Worm (Caenorhabditis elegans): ENCODE data around the gene mdmh-35.
A peak's percentile ranks its signal among the peaks of the same experiment; 100 is the strongest.

Gene mdmh-35

DNA sequence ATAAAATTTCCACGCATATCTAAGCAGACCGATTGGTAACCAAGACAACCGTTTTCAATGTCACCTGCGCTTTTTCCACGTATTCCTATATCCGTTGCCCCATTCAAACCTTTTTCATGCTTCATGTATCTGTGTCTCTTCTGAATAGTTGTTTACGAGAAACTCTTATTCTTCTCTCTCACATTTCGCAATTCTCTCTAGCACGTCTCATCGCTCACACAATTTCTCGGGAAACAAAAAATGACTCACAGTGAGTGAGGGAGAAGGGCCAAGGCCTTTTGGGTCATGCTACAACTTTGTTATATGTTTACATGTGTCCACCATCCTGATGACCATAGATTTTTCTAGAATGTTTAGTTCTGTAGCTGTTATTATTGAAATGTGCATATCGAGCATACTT is 31.8 kb upstream of the mdmh-35 start:
- TF ChIP-seq cog-1 (tag; optimal IDR thresholded peaks at IDR 0.05): no peak
- TF ChIP-seq ztf-23 (GFP tag; IDR thresholded peaks at IDR 0.05): no peak
- no peak for TF ChIP-seq med-1 (GFP tag; optimal IDR thresholded peaks at IDR 0.05; ENCODE audit: insufficient read depth)
- TF ChIP-seq klf-2 (GFP tag; conservative IDR thresholded peaks at IDR 0.05): no peak
- no peak for TF ChIP-seq T22C8.4 (GFP tag; IDR thresholded peaks at IDR 0.05)
- no peak for TF ChIP-seq tab-1 (GFP tag; IDR thresholded peaks at IDR 0.05)
- no peak for TF ChIP-seq ref-1 (GFP tag; conservative IDR thresholded peaks at IDR 0.05)
- TF ChIP-seq flt-1 (GFP tag; IDR thresholded peaks at IDR 0.05): no peak
- no peak for TF ChIP-seq ztf-29 (GFP tag; IDR thresholded peaks at IDR 0.05)

DNA sequence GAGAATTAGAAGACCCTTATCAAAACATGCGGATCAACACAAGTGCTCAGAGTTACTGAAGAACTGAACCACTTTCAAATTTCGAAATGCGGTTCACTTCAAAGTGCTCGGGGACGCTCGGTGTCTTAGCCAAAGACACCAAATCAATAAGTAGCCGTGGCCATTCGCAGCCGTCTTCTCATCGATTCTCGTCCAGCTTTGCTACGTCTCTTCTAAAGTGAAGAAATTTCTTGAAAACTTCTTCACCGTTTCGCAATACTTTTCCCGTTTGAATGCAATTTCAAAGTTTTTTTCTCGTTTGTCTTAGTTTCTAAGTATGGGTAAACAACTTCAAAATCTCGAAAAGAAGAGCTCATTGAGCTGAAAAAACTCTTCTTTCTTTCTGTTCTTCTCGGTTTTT is 29.4 kb upstream of the mdmh-35 start:
- TF ChIP-seq klf-2 (GFP tag; conservative IDR thresholded peaks at IDR 0.05) (no peak), flt-1 (GFP tag; IDR thresholded peaks at IDR 0.05) (no peak), tab-1 (GFP tag; IDR thresholded peaks at IDR 0.05) (no peak), med-1 (GFP tag; optimal IDR thresholded peaks at IDR 0.05; ENCODE audit: insufficient read depth) (no peak), ref-1 (GFP tag; conservative IDR thresholded peaks at IDR 0.05) (no peak), ztf-29 (GFP tag; IDR thresholded peaks at IDR 0.05) (no peak), cog-1 (tag; optimal IDR thresholded peaks at IDR 0.05) (no peak), T22C8.4 (GFP tag; IDR thresholded peaks at IDR 0.05) (no peak), ztf-23 (GFP tag; IDR thresholded peaks at IDR 0.05) (no peak)

DNA sequence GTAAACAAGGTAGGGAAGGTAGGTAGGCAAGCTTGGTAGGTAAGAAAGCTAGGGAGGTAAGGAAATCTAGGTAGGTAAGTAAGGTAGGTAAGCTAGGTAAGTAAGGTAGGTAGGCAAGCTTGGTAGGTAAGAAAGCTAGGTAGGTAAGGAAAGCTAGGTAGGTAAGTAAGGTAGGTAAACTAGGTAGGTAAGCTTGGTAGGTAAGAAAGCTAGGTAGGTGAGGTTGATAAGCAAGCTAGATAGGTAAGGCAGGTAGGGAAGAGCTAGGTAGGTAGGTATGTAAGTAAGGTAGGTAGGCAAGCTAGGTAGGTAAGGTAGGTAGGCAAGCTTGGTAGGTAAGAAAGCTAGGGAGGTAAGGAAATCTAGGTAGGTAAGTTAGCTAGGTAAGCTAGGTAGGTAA is 27.6 kb upstream of the mdmh-35 start:
- TF ChIP-seq klf-2 (GFP tag; conservative IDR thresholded peaks at IDR 0.05) (peak; percentile 52; the same call in 1 of the 2 replicates), ztf-23 (GFP tag; IDR thresholded peaks at IDR 0.05) (peak; percentile 66; the same call in 1 of the 2 replicates)

DNA sequence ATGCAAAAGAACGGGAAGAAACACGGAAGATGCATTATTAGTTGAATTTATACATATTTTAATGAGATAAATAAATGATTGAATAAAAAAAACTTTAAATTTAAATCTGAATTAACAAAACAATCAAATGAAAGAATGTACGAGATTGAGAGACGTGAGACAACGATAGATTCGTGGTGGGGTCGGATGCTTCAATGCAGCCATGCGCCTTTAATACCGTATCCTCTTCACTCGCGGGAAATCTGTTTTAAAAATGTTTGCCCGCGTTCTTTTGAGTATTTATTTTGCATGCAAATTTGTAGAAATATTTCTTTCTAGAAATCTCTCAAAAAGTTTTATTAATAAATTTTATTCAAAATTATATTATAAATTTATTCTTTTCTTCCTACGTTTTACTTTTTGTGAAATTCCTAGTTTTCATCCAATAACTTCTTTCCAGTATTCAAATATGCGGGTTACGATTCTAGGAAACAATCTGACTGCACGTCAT is 24.9 kb upstream of the mdmh-35 start, which contains the start of gene perm-1:
perm-1 (plus strand) TSS at position 440 of the 490 bp plus-strand sequence.
- TF ChIP-seq cog-1 (tag; optimal IDR thresholded peaks at IDR 0.05) (no peak), tab-1 (GFP tag; IDR thresholded peaks at IDR 0.05) (no peak), flt-1 (GFP tag; IDR thresholded peaks at IDR 0.05) (no peak)

DNA sequence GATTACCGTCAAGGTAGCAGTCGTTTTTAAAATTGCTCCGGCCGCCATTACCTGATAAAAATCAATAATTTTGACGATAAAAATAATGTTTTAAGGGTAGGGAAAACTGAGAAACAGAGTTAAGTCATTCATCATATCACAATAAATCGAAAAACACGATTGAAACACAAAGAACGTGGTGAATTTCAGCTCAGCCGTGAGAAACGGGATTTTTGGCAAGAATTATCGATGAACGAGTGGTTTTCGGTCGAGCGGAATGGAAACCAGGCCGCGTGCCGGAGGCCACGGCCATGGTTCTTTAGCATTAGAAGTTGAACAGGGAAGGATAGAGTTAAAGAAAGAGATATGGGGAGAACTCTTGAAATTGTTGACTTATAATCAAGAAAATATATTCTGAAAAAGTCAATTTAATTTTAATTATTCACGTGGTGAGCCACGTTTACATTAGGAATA is 23.8 kb upstream of the mdmh-35 start, which contains the start of the genes vha-4 and T01H3.5:
vha-4 (minus strand) TSS at position 51 of the 453 bp plus-strand sequence.
T01H3.5 (plus strand) TSS at position 351 of the 453 bp plus-strand sequence.
- no peak for TF ChIP-seq klf-2 (GFP tag; conservative IDR thresholded peaks at IDR 0.05)
- no peak for TF ChIP-seq ztf-29 (GFP tag; IDR thresholded peaks at IDR 0.05)
- no peak for TF ChIP-seq tab-1 (GFP tag; IDR thresholded peaks at IDR 0.05)
- TF ChIP-seq T22C8.4 (GFP tag; IDR thresholded peaks at IDR 0.05): no peak
- TF ChIP-seq cog-1 (tag; optimal IDR thresholded peaks at IDR 0.05): no peak
- no peak for TF ChIP-seq flt-1 (GFP tag; IDR thresholded peaks at IDR 0.05)
- TF ChIP-seq med-1 (GFP tag; optimal IDR thresholded peaks at IDR 0.05; ENCODE audit: insufficient read depth): no peak
- TF ChIP-seq ztf-23 (GFP tag; IDR thresholded peaks at IDR 0.05): no peak
- no peak for TF ChIP-seq ref-1 (GFP tag; conservative IDR thresholded peaks at IDR 0.05)

DNA sequence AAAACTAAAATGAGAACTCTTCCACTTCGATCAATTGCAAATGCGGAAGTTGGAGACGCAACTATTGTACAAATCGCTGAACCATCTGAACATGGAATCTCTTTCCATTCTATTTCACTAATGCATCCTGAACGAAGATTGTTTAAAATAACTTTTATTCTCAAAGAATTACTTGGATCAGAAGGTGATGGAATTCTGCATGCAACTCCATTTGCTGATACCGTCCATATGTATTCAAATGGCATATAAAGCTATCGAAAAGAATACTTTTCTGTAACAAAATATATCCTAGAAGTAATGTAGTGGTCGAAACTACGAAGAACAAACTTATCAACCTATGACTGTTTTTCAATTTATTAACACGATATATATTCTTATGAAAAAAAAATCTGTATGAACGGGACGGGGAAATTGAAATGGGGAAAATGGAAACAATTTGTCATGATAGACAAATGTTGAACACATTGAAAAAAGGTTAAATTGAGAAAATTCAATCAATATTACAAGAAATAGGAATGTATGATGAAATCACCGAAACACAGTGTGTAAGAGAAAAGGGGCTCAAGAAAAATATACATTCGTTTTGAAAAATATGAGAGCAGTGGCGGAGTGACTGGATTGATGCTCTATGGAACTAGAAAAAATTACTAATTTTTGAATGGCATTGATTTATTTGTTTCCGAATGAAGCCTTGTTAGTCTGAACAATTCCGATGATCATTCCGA is 22.4 kb upstream of the mdmh-35 start, which contains the start of gene T01H3.2:
T01H3.2 (minus strand) TSS at position 251 of the 725 bp plus-strand sequence.
- TF ChIP-seq tab-1 (GFP tag; IDR thresholded peaks at IDR 0.05) (no peak), klf-2 (GFP tag; conservative IDR thresholded peaks at IDR 0.05) (no peak), flt-1 (GFP tag; IDR thresholded peaks at IDR 0.05) (no peak), cog-1 (tag; optimal IDR thresholded peaks at IDR 0.05) (no peak), ztf-23 (GFP tag; IDR thresholded peaks at IDR 0.05) (no peak), ztf-29 (GFP tag; IDR thresholded peaks at IDR 0.05) (no peak), T22C8.4 (GFP tag; IDR thresholded peaks at IDR 0.05) (no peak), ref-1 (GFP tag; conservative IDR thresholded peaks at IDR 0.05) (no peak), med-1 (GFP tag; optimal IDR thresholded peaks at IDR 0.05; ENCODE audit: insufficient read depth) (no peak)

DNA sequence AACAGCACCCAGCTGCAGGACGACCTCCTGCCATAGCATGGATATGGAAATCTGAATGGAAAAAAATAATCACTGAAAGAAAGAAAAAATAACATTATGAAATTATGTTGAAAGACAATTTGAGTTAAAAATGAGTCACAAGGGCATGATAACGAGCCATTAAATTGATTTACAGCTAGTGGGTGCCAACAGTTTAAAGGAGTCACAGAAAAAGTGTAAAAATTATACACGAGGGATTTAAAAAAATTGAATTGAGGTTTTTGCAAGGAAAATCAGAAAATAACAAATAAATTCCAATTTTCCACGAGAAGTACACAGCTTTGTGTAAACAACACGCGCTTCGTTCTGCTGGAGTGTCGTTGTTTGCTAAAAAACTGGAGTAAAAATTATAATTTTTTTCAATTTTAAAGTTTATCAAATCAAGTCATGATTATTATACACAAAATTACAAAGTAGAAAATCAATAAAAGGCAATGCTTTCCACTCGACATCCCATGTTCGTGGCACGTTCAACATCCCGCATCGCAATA is 18.4 kb upstream of the mdmh-35 start, which contains the start of gene T01H3.3:
T01H3.3 (minus strand) TSS at position 51 of the 530 bp plus-strand sequence.
- TF ChIP-seq flt-1 (GFP tag; IDR thresholded peaks at IDR 0.05) (no peak), ztf-23 (GFP tag; IDR thresholded peaks at IDR 0.05) (no peak), med-1 (GFP tag; optimal IDR thresholded peaks at IDR 0.05; ENCODE audit: insufficient read depth) (no peak), tab-1 (GFP tag; IDR thresholded peaks at IDR 0.05) (no peak), ref-1 (GFP tag; conservative IDR thresholded peaks at IDR 0.05) (no peak), ztf-29 (GFP tag; IDR thresholded peaks at IDR 0.05) (no peak)

DNA sequence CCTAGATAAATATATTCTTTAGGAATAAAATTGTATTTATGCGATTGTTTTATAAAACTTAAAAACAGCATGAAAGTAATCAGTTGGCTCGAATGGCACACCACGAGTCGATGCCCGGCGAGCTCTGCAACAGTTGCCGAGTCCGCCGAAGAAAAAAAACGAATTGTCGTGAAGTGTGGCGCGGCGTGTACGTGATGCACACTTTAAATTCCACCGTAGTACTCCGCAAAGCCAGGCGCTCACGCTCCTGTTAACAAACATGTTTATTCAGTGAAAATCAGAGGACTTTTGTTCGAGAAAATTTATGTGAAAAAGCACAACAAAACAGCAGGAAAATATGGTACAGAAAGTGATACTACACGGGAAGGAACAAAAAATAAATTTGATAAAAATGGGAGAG is 15.1 kb upstream of the mdmh-35 start:
- TF ChIP-seq ztf-23 (GFP tag; IDR thresholded peaks at IDR 0.05) (no peak), flt-1 (GFP tag; IDR thresholded peaks at IDR 0.05) (0 out of 2 replicates have a peak, but pooled peaks have one; percentile 20)

DNA sequence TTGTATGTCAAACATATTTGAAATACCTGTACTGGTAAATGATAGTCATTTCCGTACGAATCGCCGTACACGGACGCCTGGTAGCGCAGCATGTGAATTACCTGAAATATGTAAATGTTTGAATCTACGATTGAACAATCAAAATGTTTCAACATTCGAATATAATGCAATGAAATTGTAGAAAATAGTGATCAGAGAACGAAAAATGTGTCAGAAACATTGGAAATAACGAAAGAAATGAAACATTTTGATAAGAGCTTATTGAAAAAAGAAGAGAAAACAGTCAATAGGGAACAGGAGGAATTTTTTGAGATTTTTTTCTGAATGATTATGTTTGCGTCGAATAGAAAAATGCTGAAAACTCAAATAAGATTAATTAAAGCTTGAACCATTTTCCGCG is 14.5 kb upstream of the mdmh-35 start, which contains the start of gene ztf-17:
ztf-17 (minus strand) TSS at position 101 of the 400 bp plus-strand sequence.
- TF ChIP-seq med-1 (GFP tag; optimal IDR thresholded peaks at IDR 0.05; ENCODE audit: insufficient read depth) (no peak), cog-1 (tag; optimal IDR thresholded peaks at IDR 0.05) (no peak), ztf-23 (GFP tag; IDR thresholded peaks at IDR 0.05) (no peak), klf-2 (GFP tag; conservative IDR thresholded peaks at IDR 0.05) (no peak), ztf-29 (GFP tag; IDR thresholded peaks at IDR 0.05) (no peak), flt-1 (GFP tag; IDR thresholded peaks at IDR 0.05) (no peak), tab-1 (GFP tag; IDR thresholded peaks at IDR 0.05) (no peak), T22C8.4 (GFP tag; IDR thresholded peaks at IDR 0.05) (no peak), ref-1 (GFP tag; conservative IDR thresholded peaks at IDR 0.05) (no peak)

DNA sequence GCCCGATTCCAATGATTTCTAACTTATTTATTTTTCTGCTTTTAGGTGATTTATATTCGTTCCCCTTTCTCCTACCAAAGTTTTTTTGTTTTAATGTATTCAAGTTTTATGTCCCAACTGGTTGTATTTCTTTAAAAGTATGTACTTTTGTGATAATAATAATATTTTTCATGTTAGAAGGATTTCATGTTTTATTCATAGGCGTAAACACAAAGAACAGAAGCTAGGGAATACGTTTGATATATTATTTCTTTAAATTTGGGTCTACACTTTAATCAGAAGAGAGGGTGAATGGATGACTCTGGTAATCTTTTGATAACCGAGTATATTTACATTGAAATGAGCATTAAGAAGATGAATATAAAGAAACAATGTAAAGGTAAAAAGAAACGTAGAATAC is 10.6 kb upstream of the mdmh-35 start:
- no peak for TF ChIP-seq tab-1 (GFP tag; IDR thresholded peaks at IDR 0.05)
- no peak for TF ChIP-seq ztf-23 (GFP tag; IDR thresholded peaks at IDR 0.05)
- no peak for TF ChIP-seq med-1 (GFP tag; optimal IDR thresholded peaks at IDR 0.05; ENCODE audit: insufficient read depth)
- TF ChIP-seq ref-1 (GFP tag; conservative IDR thresholded peaks at IDR 0.05): no peak
- no peak for TF ChIP-seq T22C8.4 (GFP tag; IDR thresholded peaks at IDR 0.05)
- no peak for TF ChIP-seq ztf-29 (GFP tag; IDR thresholded peaks at IDR 0.05)
- no peak for TF ChIP-seq klf-2 (GFP tag; conservative IDR thresholded peaks at IDR 0.05)
